Fruit fly (Drosophila melanogaster) whole organism, embryonic: ENCODE results near the gene Eig71Eg.

ENCODE experiments used
- ATbp ChIP-seq: fragments of 200-800 bp; sonication (Bioruptor generic); optimal IDR thresholded peaks from 2 replicates; lab custom pipeline; 2017; ENCODE audit warnings: missing biosample characterization, mild to moderate bottlenecking, missing genetic modification characterization, missing genetic modification reagents
- Antp ChIP-seq: fragments of 200-800 bp; sonication (Bioruptor generic); optimal IDR thresholded peaks from 3 replicates; lab custom pipeline; 2016; ENCODE audit warnings: missing biosample characterization, missing genetic modification characterization
- Blimp-1 ChIP-seq: fragments of 200-800 bp; sonication (Bioruptor generic); optimal IDR thresholded peaks from 3 replicates; lab custom pipeline; 2018; ENCODE audit warnings: missing biosample characterization, missing genetic modification characterization, mild to moderate bottlenecking, moderate library complexity, missing genetic modification reagents
- BtbVII ChIP-seq: fragments of 200-800 bp; sonication (Bioruptor generic); optimal IDR thresholded peaks from 3 replicates; lab custom pipeline; 2017; ENCODE audit warnings: missing biosample characterization, mild to moderate bottlenecking, missing genetic modification characterization
- CG10979 ChIP-seq: fragments of 200-800 bp; sonication (Bioruptor generic); optimal IDR thresholded peaks from 2 replicates; lab custom pipeline; 2018; ENCODE audit warnings: missing biosample characterization, mild to moderate bottlenecking, missing genetic modification characterization, moderate library complexity
- CG11695 ChIP-seq: fragments of 200-800 bp; sonication (Bioruptor generic); IDR thresholded peaks from 3 replicates; pipeline ENCODE4 v1.3.6; 2022; ENCODE audit warnings: missing biosample characterization, missing genetic modification characterization
- CG12104 ChIP-seq: fragments of 200-800 bp; sonication (Bioruptor generic); optimal IDR thresholded peaks from 3 replicates; lab custom pipeline; 2016; ENCODE audit warnings: missing biosample characterization, missing genetic modification characterization
- CG12942 ChIP-seq: fragments of 200-800 bp; sonication (Bioruptor generic); optimal IDR thresholded peaks from 3 replicates; lab custom pipeline; 2016; ENCODE audit warnings: missing biosample characterization, missing genetic modification characterization
- CG14014 ChIP-seq: fragments of 200-800 bp; sonication (Bioruptor generic); IDR thresholded peaks from 2 replicates; pipeline ENCODE4 v1.3.6; 2022; ENCODE audit warnings: missing biosample characterization, missing genetic modification characterization
- CG16813 ChIP-seq: fragments of 200-800 bp; sonication (Bioruptor generic); IDR thresholded peaks from 3 replicates; pipeline ENCODE4 v1.3.6; 2022; ENCODE audit warnings: missing biosample characterization, missing genetic modification characterization; ENCODE audit not compliant: partially characterized antibody
- CG17568 ChIP-seq: fragments of 200-800 bp; sonication (Bioruptor generic); optimal IDR thresholded peaks from 2 replicates; lab custom pipeline; 2018; ENCODE audit warnings: missing biosample characterization, mild to moderate bottlenecking, missing genetic modification characterization, moderate library complexity
- CG18619 ChIP-seq: fragments of 200-800 bp; sonication (Bioruptor generic); optimal IDR thresholded peaks from 3 replicates; lab custom pipeline; 2017; ENCODE audit warnings: missing biosample characterization, mild to moderate bottlenecking, missing genetic modification characterization
- CG2120 ChIP-seq: fragments of 200-800 bp; sonication (Bioruptor generic); optimal IDR thresholded peaks from 3 replicates; lab custom pipeline; 2016; ENCODE audit warnings: missing biosample characterization, missing genetic modification characterization
- CG2129 ChIP-seq: fragments of 200-800 bp; sonication (Bioruptor generic); IDR thresholded peaks from 2 replicates; pipeline ENCODE4 v1.3.6; 2022; ENCODE audit warnings: missing biosample characterization, missing genetic modification characterization; ENCODE audit not compliant: partially characterized antibody
- CG2202 ChIP-seq: fragments of 200-800 bp; sonication (Bioruptor generic); optimal IDR thresholded peaks from 2 replicates; lab custom pipeline; 2018; ENCODE audit warnings: missing biosample characterization, mild to moderate bottlenecking, missing genetic modification characterization
- CG34376 ChIP-seq: fragments of 200-800 bp; sonication (Bioruptor generic); optimal IDR thresholded peaks from 2 replicates; lab custom pipeline; 2018; ENCODE audit warnings: missing biosample characterization, mild to moderate bottlenecking, missing genetic modification characterization
- CG3995 ChIP-seq: fragments of 200-800 bp; sonication (Bioruptor generic); optimal IDR thresholded peaks from 3 replicates; lab custom pipeline; 2016; ENCODE audit warnings: missing biosample characterization, missing genetic modification characterization
- CG5245 ChIP-seq: fragments of 200-800 bp; sonication (Bioruptor generic); optimal IDR thresholded peaks from 3 replicates; lab custom pipeline; 2016; ENCODE audit warnings: missing biosample characterization, missing genetic modification characterization
- CG6175 ChIP-seq: fragments of 200-800 bp; sonication (Bioruptor generic); IDR thresholded peaks from 3 replicates; pipeline ENCODE4 v1.3.6; 2022; ENCODE audit warnings: missing biosample characterization, missing genetic modification characterization
- CG7556 ChIP-seq: fragments of 200-800 bp; sonication (Bioruptor generic); optimal IDR thresholded peaks from 2 replicates; lab custom pipeline; 2017; ENCODE audit warnings: missing biosample characterization, mild to moderate bottlenecking, missing genetic modification characterization
- CG7839 ChIP-seq: fragments of 200-800 bp; sonication (Bioruptor generic); optimal IDR thresholded peaks from 3 replicates; lab custom pipeline; 2018; ENCODE audit warnings: missing biosample characterization, mild to moderate bottlenecking, missing genetic modification characterization, moderate library complexity
- CG7928 ChIP-seq: fragments of 200-800 bp; sonication (Bioruptor generic); optimal IDR thresholded peaks from 2 replicates; lab custom pipeline; 2017; ENCODE audit warnings: missing biosample characterization, mild to moderate bottlenecking, missing genetic modification characterization
- CG9727 ChIP-seq: fragments of 200-800 bp; sonication (Bioruptor generic); optimal IDR thresholded peaks from 3 replicates; lab custom pipeline; 2017; ENCODE audit warnings: missing biosample characterization, mild to moderate bottlenecking, missing genetic modification characterization
- D19B ChIP-seq: fragments of 200-800 bp; sonication (Bioruptor generic); optimal IDR thresholded peaks from 2 replicates; lab custom pipeline; 2017; ENCODE audit warnings: missing biosample characterization, mild to moderate bottlenecking, missing genetic modification characterization
- Drgx ChIP-seq: fragments of 200-800 bp; sonication (Bioruptor generic); IDR thresholded peaks from 2 replicates; pipeline ENCODE4 v1.3.6; 2022; ENCODE audit warnings: missing biosample characterization, missing genetic modification characterization
- Hr3 ChIP-seq: fragments of 200-800 bp; sonication (Bioruptor generic); optimal IDR thresholded peaks from 3 replicates; lab custom pipeline; 2016; ENCODE audit warnings: missing biosample characterization, missing genetic modification characterization
- Hr39 ChIP-seq: fragments of >200 bp; optimal IDR thresholded peaks from 2 replicates; lab custom pipeline; 2017
- Max ChIP-seq: fragments of 200-800 bp; sonication (Bioruptor generic); optimal IDR thresholded peaks from 2 replicates; lab custom pipeline; 2016; ENCODE audit warnings: missing biosample characterization, mild to moderate bottlenecking, missing genetic modification characterization
- Oli ChIP-seq: fragments of 200-800 bp; sonication (Bioruptor generic); optimal IDR thresholded peaks from 2 replicates; lab custom pipeline; 2018; ENCODE audit warnings: missing biosample characterization, mild to moderate bottlenecking, missing genetic modification characterization, moderate library complexity
- Side ChIP-seq: fragments of 200-800 bp; sonication (Bioruptor generic); optimal IDR thresholded peaks from 2 replicates; lab custom pipeline; 2016; ENCODE audit warnings: missing biosample characterization, missing genetic modification characterization
- Spps ChIP-seq: fragments of 200-800 bp; sonication (Bioruptor generic); optimal IDR thresholded peaks from 2 replicates; lab custom pipeline; 2018; ENCODE audit warnings: missing biosample characterization, mild to moderate bottlenecking, missing genetic modification characterization
- Taf1 ChIP-seq: fragments of 200-800 bp; sonication (Bioruptor generic); IDR thresholded peaks from 2 replicates; pipeline ENCODE4 v1.3.6; 2022; ENCODE audit warnings: missing biosample characterization, missing genetic modification characterization
- ab ChIP-seq: fragments of 200-800 bp; sonication (Bioruptor generic); optimal IDR thresholded peaks from 2 replicates; lab custom pipeline; 2016; ENCODE audit warnings: missing biosample characterization, missing genetic modification characterization
- ash1 ChIP-seq: fragments of 200-800 bp; sonication (Bioruptor generic); optimal IDR thresholded peaks from 2 replicates; lab custom pipeline; 2018; ENCODE audit warnings: missing biosample characterization, mild to moderate bottlenecking, missing genetic modification characterization
- crc ChIP-seq: fragments of 200-800 bp; sonication (Bioruptor generic); optimal IDR thresholded peaks from 2 replicates; lab custom pipeline; 2016; ENCODE audit warnings: missing biosample characterization, missing genetic modification characterization
- danr ChIP-seq: fragments of 200-800 bp; sonication (Bioruptor generic); IDR thresholded peaks from 2 replicates; pipeline ENCODE4 v1.3.6; 2022; ENCODE audit warnings: missing biosample characterization, missing genetic modification characterization
- dmrt99B ChIP-seq: fragments of 200-800 bp; sonication (Bioruptor generic); optimal IDR thresholded peaks from 2 replicates; lab custom pipeline; 2018; ENCODE audit warnings: missing biosample characterization, mild to moderate bottlenecking, missing genetic modification characterization, moderate library complexity
- en ChIP-seq: fragments of 200-800 bp; sonication (Bioruptor generic); optimal IDR thresholded peaks from 2 replicates; lab custom pipeline; 2016; ENCODE audit warnings: missing biosample characterization, missing genetic modification characterization
- fd64A ChIP-seq: fragments of 200-800 bp; sonication (Bioruptor generic); optimal IDR thresholded peaks from 3 replicates; lab custom pipeline; 2018; ENCODE audit warnings: missing biosample characterization, mild to moderate bottlenecking, missing genetic modification characterization
- gcm2 ChIP-seq: fragments of 200-800 bp; sonication (Bioruptor generic); optimal IDR thresholded peaks from 2 replicates; lab custom pipeline; 2016; ENCODE audit warnings: missing biosample characterization, missing genetic modification characterization
- gsb ChIP-seq: fragments of 200-800 bp; sonication (Bioruptor generic); IDR thresholded peaks from 2 replicates; pipeline ENCODE4 v1.3.6; 2022; ENCODE audit warnings: missing biosample characterization, missing genetic modification characterization
- insv ChIP-seq, 2 experiments: fragments of 200-800 bp; sonication (Bioruptor generic); optimal IDR thresholded peaks; 3 replicates each; lab custom pipeline; 2016 to 2018; ENCODE audit warnings: missing biosample characterization in 2 of 2, missing genetic modification characterization in 2 of 2
- inv ChIP-seq: fragments of 200-800 bp; sonication (Bioruptor generic); IDR thresholded peaks from 2 replicates; pipeline ENCODE4 v1.3.6; 2022; ENCODE audit warnings: missing biosample characterization, missing genetic modification characterization; ENCODE audit not compliant: partially characterized antibody
- luna ChIP-seq: fragments of 200-800 bp; sonication (Bioruptor generic); optimal IDR thresholded peaks from 2 replicates; lab custom pipeline; 2016; ENCODE audit warnings: missing biosample characterization, missing genetic modification characterization
- nmo ChIP-seq: fragments of 200-800 bp; sonication (Bioruptor generic); optimal IDR thresholded peaks from 2 replicates; lab custom pipeline; 2018; ENCODE audit warnings: missing biosample characterization, mild to moderate bottlenecking, missing genetic modification characterization, moderate library complexity
- prd ChIP-seq, 3 experiments: fragments of >200 bp in 2 of 3; fragments of 200-800 bp in 1 of 3; sonication (Bioruptor generic) in 1 of 3; optimal IDR thresholded peaks in 2 of 3; IDR thresholded peaks in 1 of 3; 2 replicates in 2 of 3; 3 replicates in 1 of 3; pipeline versions ENCODE4 v1.3.6 to Lab custom; 2017 to 2022; ENCODE audit warnings: missing biosample characterization in 1 of 3, missing genetic modification characterization in 1 of 3
- pum ChIP-seq: fragments of 200-800 bp; sonication (Bioruptor generic); optimal IDR thresholded peaks from 2 replicates; lab custom pipeline; 2016; ENCODE audit warnings: missing biosample characterization, missing genetic modification characterization
- sens ChIP-seq: fragments of 200-800 bp; sonication (Bioruptor generic); peaks from one replicate; lab custom pipeline; 2016; ENCODE audit warnings: missing biosample characterization, missing genetic modification characterization
- tio ChIP-seq: fragments of 200-800 bp; sonication (Bioruptor generic); optimal IDR thresholded peaks from 2 replicates; lab custom pipeline; 2017; ENCODE audit warnings: missing biosample characterization, missing genetic modification characterization, inconsistent platforms
- unc-4 ChIP-seq: fragments of 200-800 bp; sonication (Bioruptor generic); IDR thresholded peaks from 2 replicates; pipeline ENCODE4 v1.3.6; 2022; ENCODE audit warnings: missing biosample characterization, missing genetic modification characterization; ENCODE audit not compliant: partially characterized antibody
- wor ChIP-seq: fragments of 200-800 bp; sonication (Bioruptor generic); IDR thresholded peaks from 2 replicates; pipeline ENCODE4 v1.3.6; 2022; ENCODE audit warnings: missing biosample characterization, missing genetic modification characterization
- zen2 ChIP-seq: fragments of 200-800 bp; sonication (Bioruptor generic); IDR thresholded peaks from 3 replicates; pipeline ENCODE4 v1.3.6; 2022; ENCODE audit warnings: missing biosample characterization, missing genetic modification characterization; ENCODE audit not compliant: partially characterized antibody

Eig71Eg gene

DNA sequence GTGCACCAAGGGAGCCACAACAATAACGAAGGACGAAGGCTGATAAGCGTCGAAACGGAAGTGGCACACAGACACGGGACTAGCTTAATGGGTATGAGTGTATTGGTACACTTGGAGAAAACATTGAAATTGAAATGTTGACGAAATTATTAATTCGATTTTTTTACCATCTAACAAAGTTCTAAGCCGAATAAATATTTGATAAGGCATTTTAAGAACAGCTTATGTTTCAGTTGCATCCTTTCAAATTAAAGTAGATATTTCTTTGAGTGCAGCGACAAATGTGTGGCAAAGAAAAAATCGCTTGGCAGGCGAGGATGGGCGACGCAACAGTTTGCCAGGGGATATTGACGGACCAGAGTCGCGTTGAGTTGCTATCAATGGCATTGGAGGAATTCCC lies 17.4 kb upstream of the Eig71Eg start (continued):
- TF ChIP-seq ash1, result no peak
- no peak for TF ChIP-seq CG5245
- peak; percentile 10 for TF ChIP-seq pum (GFP tag; lab: Kevin White, UChicago)
- TF ChIP-seq Drgx (GFP tag; lab: Robert Waterston, UW), result no peak
- no peak for TF ChIP-seq gcm2
- no peak for TF ChIP-seq prd (optimal IDR thresholded peaks at IDR 0.05; lab: Kevin White, UChicago)
- peak; percentile 58; the same call in 1 of the 3 replicates for TF ChIP-seq prd (GFP tag; IDR thresholded peaks at IDR 0.05; lab: Robert Waterston, UW)
- no peak for TF ChIP-seq en
- peak; percentile 26 for TF ChIP-seq Oli (tag; lab: Kevin White, UChicago)
- peak; percentile 16 for TF ChIP-seq CG7839 (tag; lab: Kevin White, UChicago)
- no peak for TF ChIP-seq Max
- no peak for TF ChIP-seq CG2202 (tag; lab: Kevin White, UChicago)
- TF ChIP-seq D19B (GFP tag; lab: Kevin White, UChicago), result no peak
- TF ChIP-seq CG3995 (GFP tag; lab: Kevin White, UChicago), result no peak
- TF ChIP-seq CG34376 (GFP tag; lab: Kevin White, UChicago), result no peak
- no peak for TF ChIP-seq Side (GFP tag; lab: Kevin White, UChicago)
- TF ChIP-seq Antp, result peak; percentile 17
- no peak for TF ChIP-seq CG11695 (GFP tag; lab: Robert Waterston, UW)
- no peak for TF ChIP-seq fd64A (GFP tag; lab: Kevin White, UChicago)
- no peak for TF ChIP-seq ATbp (GFP tag; lab: Kevin White, UChicago)
- TF ChIP-seq luna, result no peak
- TF ChIP-seq Hr39 (lab: Kevin White, UChicago), result no peak

DNA sequence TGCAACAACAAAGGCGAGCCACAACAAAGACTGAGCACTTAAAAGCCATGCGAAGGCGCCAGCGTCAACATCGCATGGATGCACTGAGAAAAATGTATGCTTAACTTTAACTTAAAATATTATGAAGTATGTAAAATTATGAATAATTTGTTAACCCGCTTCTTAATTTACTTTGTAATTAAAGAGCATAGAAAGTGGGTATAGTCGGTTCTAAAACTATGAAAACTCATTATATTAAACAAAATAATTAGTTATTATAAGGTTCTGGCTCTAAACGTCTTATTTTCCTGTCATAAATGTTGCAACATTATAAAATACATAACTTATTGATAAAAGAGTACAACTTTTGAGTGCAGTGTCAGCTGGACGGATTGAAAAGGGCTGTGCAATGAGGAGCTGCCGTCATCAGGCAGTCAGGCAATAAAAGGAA lies 15.8 kb upstream of the Eig71Eg start:
- TF ChIP-seq nmo (GFP tag; lab: Kevin White, UChicago) (no peak), crc (GFP tag; lab: Kevin White, UChicago) (no peak), CG12942 (GFP tag; lab: Kevin White, UChicago) (no peak), Hr3 (GFP tag; lab: Kevin White, UChicago) (no peak), CG7556 (no peak), Taf1 (GFP tag; lab: Robert Waterston, UW) (0 out of 2 replicates have a peak, but pooled peaks have one; percentile 15), gsb (no peak), ab (GFP tag; lab: Kevin White, UChicago) (no peak), CG10979 (tag; lab: Kevin White, UChicago) (peak; percentile 9), inv (GFP tag; lab: Robert Waterston, UW) (no peak), CG14014 (GFP tag; lab: Robert Waterston, UW) (no peak), zen2 (GFP tag; lab: Robert Waterston, UW) (no peak), dmrt99B (tag; lab: Kevin White, UChicago) (no peak), CG16813 (GFP tag; lab: Robert Waterston, UW) (no peak), BtbVII (no peak), tio (no peak), insv (GFP tag; optimal IDR thresholded peaks at IDR 0.05; lab: Kevin White, UChicago) (no peak), wor (GFP tag; lab: Robert Waterston, UW) (no peak), CG18619 (GFP tag; lab: Kevin White, UChicago) (no peak), danr (no peak), CG12104 (GFP tag; lab: Kevin White, UChicago) (no peak), unc-4 (GFP tag; lab: Robert Waterston, UW) (no peak), Antp (no peak), CG2129 (GFP tag; lab: Robert Waterston, UW) (no peak), CG6175 (GFP tag; lab: Robert Waterston, UW) (no peak), sens (GFP tag; lab: Kevin White, UChicago) (peak; percentile 67), CG9727 (no peak), CG2120 (GFP tag; lab: Kevin White, UChicago) (no peak), CG7928 (GFP tag; lab: Kevin White, UChicago) (no peak), CG17568 (no peak), Spps (no peak), Blimp-1 (GFP tag; lab: Kevin White, UChicago) (peak; percentile 12)
